Worm (Caenorhabditis elegans) whole organism, early embryonic: ENCODE measurements around the gene col-84.

ENCODE experiments used
- aly-1 ChIP-seq: sonication (generic microtip); optimal IDR thresholded peaks from 2 replicates; lab custom pipeline; 2016; ENCODE audit warnings: missing genetic modification characterization, missing compliant biosample characterization
- ama-1 ChIP-seq: fragments of 150-350 bp; optimal IDR thresholded peaks from 2 replicates; lab custom pipeline; 2014
- hmg-4 ChIP-seq: fragments of 200-800 bp; sonication (Bioruptor generic); optimal IDR thresholded peaks from 2 replicates; lab custom pipeline; 2018; ENCODE audit warnings: mild to moderate bottlenecking, missing genetic modification characterization, missing compliant biosample characterization
- pes-1 ChIP-seq: fragments of 200-800 bp; sonication (Bioruptor generic); IDR thresholded peaks from 2 replicates; pipeline ENCODE4 v1.3.6; 2022; ENCODE audit warnings: missing genetic modification reagents, missing genetic modification characterization, missing compliant biosample characterization
- tbx-37 ChIP-seq: fragments of 200-800 bp; sonication (Bioruptor generic); conservative IDR thresholded peaks from 2 replicates; pipeline ENCODE4 v1.3.6; 2022; ENCODE audit warnings: missing genetic modification reagents, missing genetic modification characterization, missing compliant biosample characterization

DNA sequence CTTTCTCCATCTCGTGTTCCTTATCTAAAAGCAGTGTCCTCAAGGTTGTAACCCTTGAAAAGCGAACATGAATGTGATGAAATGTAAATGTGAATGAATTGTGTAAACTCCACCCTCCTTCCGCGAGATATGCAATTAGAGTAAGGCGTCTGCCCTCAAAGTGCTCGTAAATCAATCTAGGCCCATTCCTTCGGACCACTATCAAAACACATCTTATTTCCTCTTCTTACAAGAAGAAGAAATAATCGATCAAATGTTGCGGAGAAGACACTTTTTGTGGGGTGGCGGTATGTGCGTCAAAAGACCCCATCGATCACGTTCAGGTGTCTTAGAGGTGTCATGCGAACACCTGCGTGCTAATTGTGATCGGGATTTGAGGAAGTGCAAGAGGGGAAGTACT, 33.9 kb downstream of the col-84 start:
- TF ChIP-seq pes-1 (GFP tag; lab: Robert Waterston, UW) (no peak), tbx-37 (GFP tag; lab: Robert Waterston, UW) (no peak), hmg-4 (GFP tag; lab: Kevin White, UChicago) (no peak), ama-1 (lab: Kevin White, UChicago) (no peak), aly-1 (no peak)
